Fruit fly (Drosophila melanogaster) whole organism, pupa: ENCODE results near the gene Wdr33.

Experiments
- CG10348 ChIP-seq: fragments of 200-800 bp; sonication (Bioruptor generic); IDR thresholded peaks from 2 replicates; pipeline ENCODE4 v1.3.6; 2022; ENCODE audit warnings: missing biosample characterization, missing genetic modification characterization
- CG12605 ChIP-seq: fragments of 200-800 bp; sonication (Bioruptor generic); IDR thresholded peaks from 2 replicates; pipeline ENCODE4 v1.3.6; 2022; ENCODE audit warnings: missing biosample characterization, missing genetic modification characterization
- CG13204 ChIP-seq: fragments of 200-800 bp; sonication (Bioruptor generic); optimal IDR thresholded peaks from 2 replicates; lab custom pipeline; 2018; ENCODE audit warnings: missing biosample characterization, mild to moderate bottlenecking, missing genetic modification characterization, moderate library complexity
- CG14655 ChIP-seq: fragments of 200-800 bp; sonication (Bioruptor generic); optimal IDR thresholded peaks from 3 replicates; lab custom pipeline; 2017; ENCODE audit warnings: mild to moderate bottlenecking, missing biosample characterization, missing genetic modification reagents, missing genetic modification characterization
- CG15710 ChIP-seq: fragments of 200-800 bp; sonication (Bioruptor generic); optimal IDR thresholded peaks from 2 replicates; lab custom pipeline; 2018; ENCODE audit warnings: missing biosample characterization, mild to moderate bottlenecking, missing genetic modification characterization, moderate library complexity
- CG17806 ChIP-seq: fragments of 200-800 bp; sonication (Bioruptor generic); optimal IDR thresholded peaks from 2 replicates; lab custom pipeline; 2018; ENCODE audit warnings: missing biosample characterization, mild to moderate bottlenecking, missing genetic modification characterization, moderate library complexity
- CG32121 ChIP-seq: fragments of 200-800 bp; sonication (Bioruptor generic); IDR thresholded peaks from 2 replicates; pipeline ENCODE4 v1.3.6; 2022; ENCODE audit warnings: missing biosample characterization, missing genetic modification characterization
- CG34367 ChIP-seq: fragments of 200-800 bp; sonication (Bioruptor generic); optimal IDR thresholded peaks from 2 replicates; lab custom pipeline; 2018; ENCODE audit warnings: missing biosample characterization, mild to moderate bottlenecking, missing genetic modification characterization
- CG4496 ChIP-seq: fragments of 200-800 bp; sonication (Bioruptor generic); IDR thresholded peaks from 3 replicates; pipeline ENCODE4 v1.3.6; 2022; ENCODE audit warnings: missing biosample characterization, missing genetic modification characterization
- CG8159 ChIP-seq: fragments of 200-800 bp; sonication (Bioruptor generic); optimal IDR thresholded peaks from 3 replicates; lab custom pipeline; 2018; ENCODE audit warnings: missing biosample characterization, mild to moderate bottlenecking, missing genetic modification characterization, moderate library complexity
- CG8301 ChIP-seq: fragments of 200-800 bp; sonication (Bioruptor generic); optimal IDR thresholded peaks from 2 replicates; lab custom pipeline; 2018; ENCODE audit warnings: missing biosample characterization, mild to moderate bottlenecking, missing genetic modification characterization
- CG9948 ChIP-seq: fragments of 200-800 bp; sonication (Bioruptor generic); optimal IDR thresholded peaks from 2 replicates; lab custom pipeline; 2018; ENCODE audit warnings: missing biosample characterization, mild to moderate bottlenecking, missing genetic modification characterization, moderate library complexity
- D1 ChIP-seq: fragments of 200-800 bp; sonication (Bioruptor generic); optimal IDR thresholded peaks from 2 replicates; lab custom pipeline; 2018; ENCODE audit warnings: missing biosample characterization, mild to moderate bottlenecking, missing genetic modification characterization, moderate library complexity
- EcR ChIP-seq: fragments of 200-800 bp; sonication (Bioruptor generic); optimal IDR thresholded peaks from 3 replicates; lab custom pipeline; 2019; ENCODE audit warnings: missing biosample characterization, missing genetic modification characterization, mild to moderate bottlenecking, moderate library complexity, missing genetic modification reagents
- Ets98B ChIP-seq: fragments of 200-800 bp; sonication (Bioruptor generic); IDR thresholded peaks from 2 replicates; pipeline ENCODE4 v1.3.6; 2022; ENCODE audit warnings: missing biosample characterization, missing genetic modification characterization
- Pif1A ChIP-seq: fragments of 200-800 bp; sonication (Bioruptor generic); optimal IDR thresholded peaks from 3 replicates; lab custom pipeline; 2016; ENCODE audit warnings: missing biosample characterization, missing genetic modification characterization
- Pif1B ChIP-seq: fragments of 200-800 bp; sonication (Bioruptor generic); optimal IDR thresholded peaks from 3 replicates; lab custom pipeline; 2016; ENCODE audit warnings: missing biosample characterization, missing genetic modification characterization
- Snoo ChIP-seq: fragments of 200-800 bp; sonication (Bioruptor generic); optimal IDR thresholded peaks from 3 replicates; lab custom pipeline; 2017; ENCODE audit warnings: missing biosample characterization, mild to moderate bottlenecking, missing genetic modification characterization, inconsistent platforms
- fd96Ca ChIP-seq: fragments of 200-800 bp; sonication (Bioruptor generic); IDR thresholded peaks from 3 replicates; pipeline ENCODE4 v1.3.6; 2022; ENCODE audit warnings: missing biosample characterization, missing genetic modification characterization
- gl ChIP-seq: fragments of 200-800 bp; sonication (Bioruptor generic); optimal IDR thresholded peaks from 2 replicates; lab custom pipeline; 2018; ENCODE audit warnings: missing biosample characterization, mild to moderate bottlenecking, missing genetic modification characterization
- rn ChIP-seq: fragments of 200-800 bp; sonication (Bioruptor generic); IDR thresholded peaks from 2 replicates; pipeline ENCODE4 v1.3.6; 2022; ENCODE audit warnings: missing biosample characterization, missing genetic modification characterization

The Wdr33 gene

DNA sequence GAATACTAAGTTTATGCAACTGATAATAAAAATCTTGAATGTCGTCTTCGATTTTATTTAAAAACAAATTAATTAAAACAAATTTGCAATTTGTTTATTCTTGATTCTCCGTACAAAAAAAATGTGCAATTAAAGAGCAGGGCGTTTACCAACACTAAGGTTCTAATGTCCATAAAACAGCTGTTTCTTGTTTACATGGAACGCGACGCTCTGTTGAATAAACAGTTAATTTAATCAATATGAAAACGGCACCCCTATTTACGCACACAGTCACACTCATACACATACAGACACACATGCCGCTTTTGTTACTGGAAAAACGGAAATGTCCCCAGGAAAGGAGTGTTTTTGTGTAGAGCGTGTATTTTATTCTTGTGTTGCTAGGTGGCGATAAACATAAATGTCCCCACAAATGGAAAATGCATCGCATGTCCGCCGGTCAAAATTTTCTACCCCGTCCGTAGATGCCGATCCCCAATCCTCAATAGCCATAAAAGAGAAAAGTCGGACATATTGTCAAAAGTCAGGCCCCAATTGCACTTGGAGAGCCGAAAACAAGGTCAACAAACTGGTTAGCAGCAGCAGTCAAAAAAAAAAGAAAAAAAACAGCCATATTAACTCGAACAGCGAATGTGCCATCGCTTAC, 37.3 kb upstream of the Wdr33 start:
- peak; percentile 21 for TF ChIP-seq Pif1A
- peak; percentile 25 for TF ChIP-seq EcR (GFP tag; lab: Kevin White, UChicago)
- TF ChIP-seq CG13204 (GFP tag; lab: Kevin White, UChicago) = no peak
- no peak for TF ChIP-seq CG8159 (tag; lab: Kevin White, UChicago)
- no peak for TF ChIP-seq fd96Ca
- TF ChIP-seq CG15710 (tag; lab: Kevin White, UChicago) = no peak
- TF ChIP-seq gl (tag; lab: Kevin White, UChicago) = peak; percentile 27
- TF ChIP-seq CG14655 = no peak
- peak; percentile 38 for TF ChIP-seq Pif1B

DNA sequence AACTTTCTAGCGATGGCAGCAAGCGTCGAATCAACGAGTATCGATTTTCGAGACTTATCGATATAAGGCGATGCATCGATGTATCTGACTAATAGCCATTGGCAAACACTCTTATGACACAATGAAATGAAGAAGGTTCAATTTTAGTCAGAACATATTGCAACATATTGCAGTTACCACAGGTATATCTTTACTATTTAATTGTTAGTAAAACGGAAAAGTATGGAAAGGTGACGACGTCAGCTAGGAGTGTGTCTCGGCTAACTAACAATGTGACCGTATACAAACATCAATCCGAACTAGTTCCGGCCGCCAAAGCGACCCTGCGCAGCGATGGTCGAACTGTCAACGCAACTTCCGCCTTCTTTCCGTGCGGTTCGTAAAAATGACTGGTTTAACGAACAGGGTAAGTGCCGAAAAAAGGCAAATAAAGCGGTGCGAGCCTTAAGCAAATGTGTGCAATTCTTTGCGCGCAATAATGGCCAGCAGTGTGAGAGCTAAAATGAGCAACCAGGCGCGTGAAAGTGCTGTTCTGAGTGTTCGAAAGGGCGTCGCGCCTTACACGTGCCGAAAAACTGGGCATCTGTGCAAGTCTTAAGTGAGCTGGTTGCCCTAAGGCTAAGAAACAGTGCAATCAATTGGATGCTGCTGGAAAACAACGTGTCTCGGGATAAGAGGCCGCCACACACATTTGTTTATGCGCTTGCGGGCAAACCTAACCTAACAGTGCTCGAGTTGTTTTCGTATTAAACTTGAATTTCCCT, 36.1 kb upstream of the Wdr33 start, which contains the start of the genes Dph4, Spec2 and RpL13A:
Gene Dph4 (minus strand): TSS at position 11 of the 764 bp plus-strand sequence.
Gene Spec2 (minus strand): TSS at position 11 of the 764 bp plus-strand sequence.
Gene RpL13A (plus strand): TSS at position 360 of the 764 bp plus-strand sequence.
- TF ChIP-seq CG10348 (GFP tag; lab: Robert Waterston, UW) (no peak), CG8301 (tag; lab: Kevin White, UChicago) (peak; percentile 42), CG17806 (peak; percentile 34), Ets98B (GFP tag; lab: Robert Waterston, UW) (no peak), CG34367 (tag; lab: Kevin White, UChicago) (peak; percentile 83), gl (tag; lab: Kevin White, UChicago) (peak; percentile 72), Snoo (tag; lab: Kevin White, UChicago) (peak; percentile 94), CG9948 (tag; lab: Kevin White, UChicago) (peak; percentile 22), CG14655 (no peak), CG4496 (GFP tag; lab: Robert Waterston, UW) (no peak), CG15710 (tag; lab: Kevin White, UChicago) (peak; percentile 63)

DNA sequence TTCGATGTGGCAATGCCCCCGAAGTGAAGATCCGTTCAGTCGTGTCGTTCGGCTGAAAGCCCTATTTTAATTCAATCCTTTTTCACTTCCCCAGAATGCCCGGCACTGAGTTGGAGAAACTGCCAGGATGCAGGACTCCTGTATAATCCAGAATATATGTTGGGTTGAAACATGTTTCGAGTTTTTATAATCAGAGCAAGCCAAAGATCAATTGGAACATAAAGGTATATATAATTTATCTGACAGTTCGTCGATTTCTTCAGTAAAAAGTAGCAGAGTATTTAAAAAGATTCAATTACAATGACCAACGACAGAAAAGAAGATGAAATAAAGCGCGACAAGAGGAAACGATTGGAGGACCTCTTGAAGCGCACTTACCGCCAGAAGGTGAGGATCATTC, 32.9 kb upstream of the Wdr33 start, which contains the start of gene CG31551:
Gene CG31551 (plus strand): TSS at position 301 of the 400 bp plus-strand sequence.
- no peak for TF ChIP-seq Ets98B (GFP tag; lab: Robert Waterston, UW)
- TF ChIP-seq Pif1A = no peak
- TF ChIP-seq CG17806 = no peak
- no peak for TF ChIP-seq CG4496 (GFP tag; lab: Robert Waterston, UW)
- no peak for TF ChIP-seq CG13204 (GFP tag; lab: Kevin White, UChicago)
- no peak for TF ChIP-seq CG34367 (tag; lab: Kevin White, UChicago)
- no peak for TF ChIP-seq gl (tag; lab: Kevin White, UChicago)
- TF ChIP-seq CG12605 (GFP tag; lab: Robert Waterston, UW) = no peak
- TF ChIP-seq CG15710 (tag; lab: Kevin White, UChicago) = no peak
- TF ChIP-seq EcR (GFP tag; lab: Kevin White, UChicago) = no peak
- no peak for TF ChIP-seq CG9948 (tag; lab: Kevin White, UChicago)
- no peak for TF ChIP-seq CG10348 (GFP tag; lab: Robert Waterston, UW)
- TF ChIP-seq CG14655 = no peak
- TF ChIP-seq CG8301 (tag; lab: Kevin White, UChicago) = no peak

DNA sequence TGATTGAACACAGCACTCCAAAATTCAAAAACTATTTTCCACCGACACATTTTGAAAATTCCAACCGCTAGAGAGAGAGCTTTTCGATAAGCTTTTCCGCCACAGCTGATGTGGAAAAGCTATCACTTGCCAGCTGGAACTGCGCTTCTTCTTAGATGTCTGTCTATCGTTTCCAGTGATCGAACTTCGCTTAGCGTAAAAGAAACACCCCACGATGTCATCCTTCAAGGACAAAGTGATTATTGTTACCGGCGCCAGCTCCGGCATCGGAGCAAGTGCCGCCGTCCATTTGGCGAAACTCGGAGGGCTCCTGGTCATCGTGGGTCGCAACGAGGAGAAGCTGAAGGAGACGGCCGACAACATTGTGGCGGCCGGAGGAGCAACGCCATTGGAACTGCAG, 28.3 kb upstream of the Wdr33 start, which contains the start of gene CG31549:
Gene CG31549 (plus strand): TSS at position 11 of the 400 bp plus-strand sequence.
- TF ChIP-seq CG14655 (no peak), rn (GFP tag; lab: Robert Waterston, UW) (no peak), gl (tag; lab: Kevin White, UChicago) (no peak), CG32121 (GFP tag; lab: Robert Waterston, UW) (no peak), CG10348 (GFP tag; lab: Robert Waterston, UW) (no peak), CG8301 (tag; lab: Kevin White, UChicago) (no peak), CG4496 (GFP tag; lab: Robert Waterston, UW) (no peak), Snoo (tag; lab: Kevin White, UChicago) (no peak), Pif1A (no peak), Ets98B (GFP tag; lab: Robert Waterston, UW) (no peak), CG12605 (GFP tag; lab: Robert Waterston, UW) (no peak), CG34367 (tag; lab: Kevin White, UChicago) (no peak), CG15710 (tag; lab: Kevin White, UChicago) (no peak), D1 (tag; lab: Kevin White, UChicago) (no peak), CG9948 (tag; lab: Kevin White, UChicago) (no peak), CG8159 (tag; lab: Kevin White, UChicago) (no peak), fd96Ca (no peak), EcR (GFP tag; lab: Kevin White, UChicago) (no peak), CG17806 (no peak)

DNA sequence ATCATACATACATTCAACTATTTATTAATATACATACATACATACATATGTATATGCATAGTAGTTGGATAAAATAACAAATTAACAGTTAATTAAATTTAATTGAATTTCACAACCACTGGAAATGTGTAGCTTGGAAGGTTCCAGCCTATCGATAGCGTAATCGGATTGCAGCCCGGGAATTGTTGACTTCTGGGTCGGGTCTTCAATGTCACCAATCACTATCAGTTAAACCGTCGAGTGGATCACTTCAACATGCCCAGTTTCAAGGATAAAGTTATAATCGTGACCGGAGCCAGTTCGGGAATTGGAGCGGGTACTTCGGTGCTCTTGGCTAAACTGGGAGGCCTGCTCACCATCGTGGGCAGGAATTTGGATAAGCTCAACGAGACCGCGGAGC, 27.0 kb upstream of the Wdr33 start, which contains the start of gene CG12171:
Gene CG12171 (plus strand): TSS at position 191 of the 400 bp plus-strand sequence.
- TF ChIP-seq rn (GFP tag; lab: Robert Waterston, UW) (no peak), EcR (GFP tag; lab: Kevin White, UChicago) (peak; percentile 18), CG10348 (GFP tag; lab: Robert Waterston, UW) (no peak)
